Fruit fly (Drosophila melanogaster) whole organism: ENCODE results near the gene RNaseX25.

Experiments used
- CG8478 ChIP-seq: fragments of >200 bp; optimal IDR thresholded peaks from 2 replicates; lab custom pipeline; 2018; ENCODE audit warnings: inconsistent platforms
- Dll ChIP-seq: fragments of >200 bp; optimal IDR thresholded peaks from 2 replicates; lab custom pipeline; 2017
- EcR ChIP-seq, 2 experiments: fragments of >200 bp; optimal IDR thresholded peaks; 2 replicates each; lab custom pipeline; 2017; ENCODE audit warnings: missing biosample characterization in 2 of 2, missing genetic modification characterization in 2 of 2, missing genetic modification reagents in 2 of 2
- pan ChIP-seq: fragments of >200 bp; optimal IDR thresholded peaks from 2 replicates; lab custom pipeline; 2017
- psq ChIP-seq: fragments of >200 bp; optimal IDR thresholded peaks from 2 replicates; lab custom pipeline; 2017
- usp ChIP-seq: fragments of >200 bp; optimal IDR thresholded peaks from 2 replicates; lab custom pipeline; 2017; ENCODE audit warnings: missing biosample characterization, missing genetic modification characterization, mixed read lengths

dm6 chr3L:7958590-7959180 is 11.7 kb upstream of the RNaseX25 start:
- no peak for TF ChIP-seq EcR (GFP tag; optimal IDR thresholded peaks at IDR 0.05; lab: Kevin White, UChicago)
- TF ChIP-seq psq (lab: Kevin White, UChicago) = no peak
- no peak for TF ChIP-seq CG8478
- no peak for TF ChIP-seq usp (GFP tag; lab: Kevin White, UChicago)
- TF ChIP-seq pan (lab: Kevin White, UChicago) = no peak
- TF ChIP-seq Dll (lab: Kevin White, UChicago) = no peak
